Worm (Caenorhabditis elegans): ENCODE results near the gene C17H12.3.

- TF ChIP-seq egl-27 (tag; optimal IDR thresholded peaks at IDR 0.05), result no peak
- no peak for TF ChIP-seq ces-1 (GFP tag; optimal IDR thresholded peaks at IDR 0.05)
- TF ChIP-seq aly-2 (tag; optimal IDR thresholded peaks at IDR 0.05), result no peak
- TF ChIP-seq nhr-11 (tag; optimal IDR thresholded peaks at IDR 0.05), result no peak
- no peak for TF ChIP-seq lin-35 (GFP tag; optimal IDR thresholded peaks at IDR 0.05)
Observed at ce11 chrIV:6750117-6750516, 45.3 kb downstream of the C17H12.3 start.
